Worm (Caenorhabditis elegans) whole organism, L2 larva: ENCODE data around the gene snx-6.

Experiments
- lin-13 ChIP-seq: fragments of 150-350 bp; optimal IDR thresholded peaks from 2 replicates; lab custom pipeline; 2014; ENCODE audit warnings: missing biosample characterization, missing genetic modification reagents, missing genetic modification characterization
- nhr-12 ChIP-seq: fragments of 150-350 bp; optimal IDR thresholded peaks from 2 replicates; lab custom pipeline; 2014; ENCODE audit warnings: missing biosample characterization, missing genetic modification characterization
- nhr-77 ChIP-seq: fragments of 150-350 bp; optimal IDR thresholded peaks from 2 replicates; lab custom pipeline; 2014; ENCODE audit warnings: missing biosample characterization, missing genetic modification characterization
- sem-4 ChIP-seq: fragments of 150-350 bp; optimal IDR thresholded peaks from 2 replicates; lab custom pipeline; 2014; ENCODE audit warnings: missing biosample characterization, missing genetic modification reagents, missing genetic modification characterization

Gene snx-6

ce11 chrV:17918726-17919125, 61.2 kb downstream of the snx-6 start, which contains the start of gene C06H5.8:
Gene C06H5.8, plus strand, starts transcription at chrV:17919026.
- no peak for TF ChIP-seq nhr-77
- TF ChIP-seq sem-4 (tag; lab: Kevin White, UChicago), result no peak
- no peak for TF ChIP-seq nhr-12
- TF ChIP-seq lin-13 (GFP tag; lab: Kevin White, UChicago), result no peak
